Worm (Caenorhabditis elegans): Measurements from ENCODE around the gene col-161.
A peak's percentile ranks its signal among the peaks of the same experiment; 100 is the strongest.

col-161 gene

ce11 chrV:13300492-13300891, 17.3 kb downstream of the col-161 start:
- no peak for TF ChIP-seq aly-2 (tag; optimal IDR thresholded peaks at IDR 0.05)
- TF ChIP-seq ceh-28 (tag; optimal IDR thresholded peaks at IDR 0.05), result no peak
- TF ChIP-seq nhr-67 (tag; optimal IDR thresholded peaks at IDR 0.05), result no peak
- TF ChIP-seq nhr-12 (tag; optimal IDR thresholded peaks at IDR 0.05), result no peak
- no peak for TF ChIP-seq R02D3.7 (tag; optimal IDR thresholded peaks at IDR 0.05)
- no peak for TF ChIP-seq ceh-9 (tag; optimal IDR thresholded peaks at IDR 0.05)
- no peak for TF ChIP-seq ceh-82 (tag; optimal IDR thresholded peaks at IDR 0.05)
- TF ChIP-seq fkh-2 (tag; optimal IDR thresholded peaks at IDR 0.05), result no peak
- no peak for TF ChIP-seq pha-4 (tag; optimal IDR thresholded peaks at IDR 0.05)
- TF ChIP-seq jun-1 (tag; optimal IDR thresholded peaks at IDR 0.05), result no peak
- TF ChIP-seq fos-1 (tag; optimal IDR thresholded peaks at IDR 0.05), result no peak
- no peak for TF ChIP-seq nhr-237 (tag; optimal IDR thresholded peaks at IDR 0.05)
- TF ChIP-seq fkh-10 (GFP tag; optimal IDR thresholded peaks at IDR 0.05), result no peak
- TF ChIP-seq ceh-16 (tag; optimal IDR thresholded peaks at IDR 0.05), result no peak
- TF ChIP-seq eor-1 (tag; optimal IDR thresholded peaks at IDR 0.05), result no peak

ce11 chrV:13299398-13299797, 18.4 kb downstream of the col-161 start:
- TF ChIP-seq eor-1 (tag; optimal IDR thresholded peaks at IDR 0.05) (no peak), mdl-1 (tag; optimal IDR thresholded peaks at IDR 0.05) (no peak), sea-2 (GFP tag; optimal IDR thresholded peaks at IDR 0.05) (no peak), lsy-12 (tag; optimal IDR thresholded peaks at IDR 0.05) (no peak), fos-1 (tag; optimal IDR thresholded peaks at IDR 0.05) (no peak), nhr-43 (tag; optimal IDR thresholded peaks at IDR 0.05; ENCODE audit: poor library complexity, severe bottlenecking) (no peak), lin-39 (tag; optimal IDR thresholded peaks at IDR 0.05) (no peak), elt-3 (tag; optimal IDR thresholded peaks at IDR 0.05) (no peak), zag-1 (tag; optimal IDR thresholded peaks at IDR 0.05) (no peak), skn-1 (tag; optimal IDR thresholded peaks at IDR 0.05) (no peak), nhr-25 (tag; optimal IDR thresholded peaks at IDR 0.05) (no peak), nhr-76 (tag; optimal IDR thresholded peaks at IDR 0.05) (no peak)

ce11 chrV:13298706-13299105, 19.1 kb downstream of the col-161 start:
- TF ChIP-seq ZK546.5 (tag; optimal IDR thresholded peaks at IDR 0.05) (no peak), R02D3.7 (tag; optimal IDR thresholded peaks at IDR 0.05) (no peak), ama-1 (optimal IDR thresholded peaks at IDR 0.05) (no peak), fkh-10 (GFP tag; optimal IDR thresholded peaks at IDR 0.05) (no peak), nhr-76 (tag; optimal IDR thresholded peaks at IDR 0.05) (no peak), ceh-9 (tag; optimal IDR thresholded peaks at IDR 0.05) (no peak), egl-27 (tag; optimal IDR thresholded peaks at IDR 0.05) (no peak), nhr-11 (tag; optimal IDR thresholded peaks at IDR 0.05) (no peak), mdl-1 (tag; optimal IDR thresholded peaks at IDR 0.05) (no peak), ceh-82 (tag; optimal IDR thresholded peaks at IDR 0.05) (no peak), sea-2 (GFP tag; optimal IDR thresholded peaks at IDR 0.05) (no peak), lin-39 (tag; optimal IDR thresholded peaks at IDR 0.05) (no peak), nhr-25 (tag; optimal IDR thresholded peaks at IDR 0.05) (no peak), jun-1 (tag; optimal IDR thresholded peaks at IDR 0.05) (no peak), daf-12 (tag; optimal IDR thresholded peaks at IDR 0.05) (no peak)

ce11 chrV:13297220-13297619, 20.6 kb downstream of the col-161 start, which contains the start of gene C26E1.1:
Gene C26E1.1, plus strand, starts transcription at chrV:13297520.
- TF ChIP-seq R02D3.7 (tag; optimal IDR thresholded peaks at IDR 0.05) (no peak), unc-39 (tag; optimal IDR thresholded peaks at IDR 0.05) (no peak), eor-1 (tag; optimal IDR thresholded peaks at IDR 0.05) (no peak), nhr-28 (tag; optimal IDR thresholded peaks at IDR 0.05) (no peak), fos-1 (tag; optimal IDR thresholded peaks at IDR 0.05) (no peak), nhr-43 (tag; optimal IDR thresholded peaks at IDR 0.05; ENCODE audit: poor library complexity, severe bottlenecking) (no peak), skn-1 (tag; optimal IDR thresholded peaks at IDR 0.05) (no peak), nhr-12 (tag; optimal IDR thresholded peaks at IDR 0.05) (no peak), mdl-1 (tag; optimal IDR thresholded peaks at IDR 0.05) (no peak), ceh-82 (tag; optimal IDR thresholded peaks at IDR 0.05) (no peak), daf-12 (tag; optimal IDR thresholded peaks at IDR 0.05) (no peak), tbx-2 (tag; optimal IDR thresholded peaks at IDR 0.05) (no peak), nfya-1 (tag; optimal IDR thresholded peaks at IDR 0.05; ENCODE audit: insufficient read depth) (no peak), elt-3 (tag; optimal IDR thresholded peaks at IDR 0.05) (no peak), zag-1 (tag; optimal IDR thresholded peaks at IDR 0.05) (no peak), ztf-11 (tag; optimal IDR thresholded peaks at IDR 0.05) (no peak)

- peak; percentile 30 for TF ChIP-seq nfya-1 (tag; optimal IDR thresholded peaks at IDR 0.05; ENCODE audit: insufficient read depth)
- no peak for TF ChIP-seq mml-1 (tag; optimal IDR thresholded peaks at IDR 0.05)
These were observed 22.0 kb downstream of the col-161 start, which contains the start of gene uig-1 for ce11 chrV:13295859-13296258. Gene uig-1, minus strand, starts transcription at chrV:13295978.

All from whole organism, L3 larva.